Fruit fly (Drosophila melanogaster): Measurements from ENCODE around the gene EMC2B.

EMC2B gene

DNA sequence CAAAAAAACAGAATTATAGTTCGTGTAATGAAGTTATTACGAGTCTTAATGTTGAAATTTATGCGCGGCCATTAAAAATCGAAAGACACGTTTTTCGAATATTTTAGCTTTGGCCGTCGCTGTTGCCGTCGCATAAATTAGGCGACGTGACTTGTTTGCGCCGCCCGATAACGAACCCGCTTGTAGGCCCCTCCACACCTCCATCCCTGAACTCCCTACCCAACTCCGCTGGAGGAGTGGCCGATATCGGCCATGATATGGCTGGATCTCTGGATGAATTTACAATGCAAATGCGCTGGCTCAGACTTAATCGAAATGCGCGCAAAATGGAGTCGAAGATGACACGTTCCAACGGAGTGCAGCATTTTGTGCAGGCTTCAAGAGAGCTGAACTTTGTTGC lies 37.3 kb downstream of the EMC2B start:
- TF ChIP-seq Ets98B (GFP tag; IDR thresholded peaks at IDR 0.05) = no peak
- no peak for TF ChIP-seq CG9948 (tag; optimal IDR thresholded peaks at IDR 0.05)
- no peak for TF ChIP-seq CG4496 (GFP tag; IDR thresholded peaks at IDR 0.05)
- no peak for TF ChIP-seq Snoo (tag; optimal IDR thresholded peaks at IDR 0.05)
- TF ChIP-seq CG12605 (GFP tag; IDR thresholded peaks at IDR 0.05) = no peak
- no peak for TF ChIP-seq CG10348 (GFP tag; IDR thresholded peaks at IDR 0.05)
- no peak for TF ChIP-seq CG34367 (tag; optimal IDR thresholded peaks at IDR 0.05)
- no peak for TF ChIP-seq EcR (GFP tag; optimal IDR thresholded peaks at IDR 0.05)
- TF ChIP-seq gl (tag; optimal IDR thresholded peaks at IDR 0.05) = no peak
- TF ChIP-seq CG17806 (tag; optimal IDR thresholded peaks at IDR 0.05) = no peak
- no peak for TF ChIP-seq Pif1B (GFP tag; optimal IDR thresholded peaks at IDR 0.05)
- no peak for TF ChIP-seq Pif1A (GFP tag; optimal IDR thresholded peaks at IDR 0.05)
- TF ChIP-seq fd96Ca (GFP tag; IDR thresholded peaks at IDR 0.05) = no peak
- no peak for TF ChIP-seq CG13204 (GFP tag; optimal IDR thresholded peaks at IDR 0.05)
- TF ChIP-seq rn (GFP tag; IDR thresholded peaks at IDR 0.05) = no peak
- TF ChIP-seq CG8159 (tag; optimal IDR thresholded peaks at IDR 0.05) = no peak
- TF ChIP-seq CG32121 (GFP tag; IDR thresholded peaks at IDR 0.05) = no peak
- no peak for TF ChIP-seq CG8301 (tag; optimal IDR thresholded peaks at IDR 0.05)
- TF ChIP-seq CG15710 (tag; optimal IDR thresholded peaks at IDR 0.05) = no peak
- no peak for TF ChIP-seq D1 (tag; optimal IDR thresholded peaks at IDR 0.05)

- TF ChIP-seq CG10348 (GFP tag; IDR thresholded peaks at IDR 0.05) (no peak), CG9948 (tag; optimal IDR thresholded peaks at IDR 0.05) (no peak), D1 (tag; optimal IDR thresholded peaks at IDR 0.05) (no peak), CG8159 (tag; optimal IDR thresholded peaks at IDR 0.05) (no peak), CG8301 (tag; optimal IDR thresholded peaks at IDR 0.05) (no peak), CG15710 (tag; optimal IDR thresholded peaks at IDR 0.05) (no peak), CG14655 (GFP tag; optimal IDR thresholded peaks at IDR 0.05) (no peak), CG12605 (GFP tag; IDR thresholded peaks at IDR 0.05) (no peak), EcR (GFP tag; optimal IDR thresholded peaks at IDR 0.05) (no peak), Ets98B (GFP tag; IDR thresholded peaks at IDR 0.05) (no peak), rn (GFP tag; IDR thresholded peaks at IDR 0.05) (no peak), gl (tag; optimal IDR thresholded peaks at IDR 0.05) (no peak), CG32121 (GFP tag; IDR thresholded peaks at IDR 0.05) (no peak), Pif1A (GFP tag; optimal IDR thresholded peaks at IDR 0.05) (no peak), Pif1B (GFP tag; optimal IDR thresholded peaks at IDR 0.05) (no peak), CG34367 (tag; optimal IDR thresholded peaks at IDR 0.05) (no peak), fd96Ca (GFP tag; IDR thresholded peaks at IDR 0.05) (no peak), CG13204 (GFP tag; optimal IDR thresholded peaks at IDR 0.05) (no peak), CG17806 (tag; optimal IDR thresholded peaks at IDR 0.05) (no peak)
These were observed 40.3 kb downstream of the EMC2B start for dm6 chr3R:16951374-16951773.

DNA sequence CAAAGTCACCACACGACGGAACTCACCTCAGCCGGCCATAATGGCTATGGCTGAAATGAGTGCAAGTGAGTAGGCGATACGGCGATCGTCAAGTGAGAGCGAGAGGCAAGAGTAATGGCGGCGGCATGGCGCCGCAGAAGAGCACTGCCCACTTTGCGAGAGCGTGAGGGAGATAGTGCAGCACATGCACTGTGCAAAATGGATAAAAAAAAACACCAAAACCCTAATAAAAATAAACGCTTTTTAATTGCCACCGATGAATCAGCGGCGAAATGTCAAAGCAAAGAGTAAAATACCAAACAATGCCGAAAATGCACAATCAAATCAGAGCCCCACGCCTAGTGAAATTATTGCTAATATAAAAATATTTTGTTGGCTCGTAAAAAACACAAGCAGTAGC lies 43.0 kb downstream of the EMC2B start:
- TF ChIP-seq CG8301 (tag; optimal IDR thresholded peaks at IDR 0.05) (peak; percentile 21), EcR (GFP tag; optimal IDR thresholded peaks at IDR 0.05) (no peak), gl (tag; optimal IDR thresholded peaks at IDR 0.05) (peak; percentile 28), Pif1B (GFP tag; optimal IDR thresholded peaks at IDR 0.05) (no peak), Snoo (tag; optimal IDR thresholded peaks at IDR 0.05) (no peak), CG15710 (tag; optimal IDR thresholded peaks at IDR 0.05) (peak; percentile 23), CG32121 (GFP tag; IDR thresholded peaks at IDR 0.05) (peak; percentile 20; the same call in 1 of the 2 replicates), rn (GFP tag; IDR thresholded peaks at IDR 0.05) (peak; percentile 5; the same call in 1 of the 2 replicates), CG9948 (tag; optimal IDR thresholded peaks at IDR 0.05) (no peak), CG4496 (GFP tag; IDR thresholded peaks at IDR 0.05) (peak; percentile 84), CG34367 (tag; optimal IDR thresholded peaks at IDR 0.05) (peak; percentile 22), CG12605 (GFP tag; IDR thresholded peaks at IDR 0.05) (peak; percentile 21; the same call in 1 of the 2 replicates), CG13204 (GFP tag; optimal IDR thresholded peaks at IDR 0.05) (no peak), Pif1A (GFP tag; optimal IDR thresholded peaks at IDR 0.05) (peak; percentile 3), CG10348 (GFP tag; IDR thresholded peaks at IDR 0.05) (no peak), CG14655 (GFP tag; optimal IDR thresholded peaks at IDR 0.05) (peak; percentile 40), CG8159 (tag; optimal IDR thresholded peaks at IDR 0.05) (peak; percentile 20), fd96Ca (GFP tag; IDR thresholded peaks at IDR 0.05) (peak; percentile 85), Ets98B (GFP tag; IDR thresholded peaks at IDR 0.05) (no peak; the same call in 1 of the 2 replicates), D1 (tag; optimal IDR thresholded peaks at IDR 0.05) (peak; percentile 12), CG17806 (tag; optimal IDR thresholded peaks at IDR 0.05) (no peak)

DNA sequence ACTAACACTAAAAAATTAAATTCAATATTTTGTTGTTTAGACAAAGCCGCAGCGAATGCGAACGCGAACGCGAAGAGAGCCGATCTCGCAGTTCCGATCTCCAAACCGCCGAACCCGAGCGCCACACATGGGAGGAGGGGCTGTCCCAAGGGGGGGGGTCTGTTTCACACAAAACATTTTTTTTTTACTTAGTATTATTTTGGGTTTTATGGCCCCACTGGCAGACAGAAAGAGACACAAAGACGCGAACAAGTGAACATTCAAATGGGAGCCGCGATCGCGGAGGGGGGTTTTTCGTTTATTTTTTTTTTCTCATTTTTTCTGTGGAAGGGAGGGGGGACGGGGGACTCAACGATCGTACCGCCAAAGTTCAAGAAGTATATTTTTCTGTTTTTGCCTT lies 47.4 kb downstream of the EMC2B start:
- TF ChIP-seq CG12605 (GFP tag; IDR thresholded peaks at IDR 0.05) (no peak), CG8301 (tag; optimal IDR thresholded peaks at IDR 0.05) (no peak), gl (tag; optimal IDR thresholded peaks at IDR 0.05) (no peak), CG8159 (tag; optimal IDR thresholded peaks at IDR 0.05) (no peak), CG9948 (tag; optimal IDR thresholded peaks at IDR 0.05) (no peak), CG32121 (GFP tag; IDR thresholded peaks at IDR 0.05) (no peak), CG10348 (GFP tag; IDR thresholded peaks at IDR 0.05) (no peak), Pif1B (GFP tag; optimal IDR thresholded peaks at IDR 0.05) (no peak)

- no peak for TF ChIP-seq CG15710 (tag; optimal IDR thresholded peaks at IDR 0.05)
- peak; percentile 27 for TF ChIP-seq CG8159 (tag; optimal IDR thresholded peaks at IDR 0.05)
- TF ChIP-seq CG4496 (GFP tag; IDR thresholded peaks at IDR 0.05) = no peak
- no peak for TF ChIP-seq gl (tag; optimal IDR thresholded peaks at IDR 0.05)
- TF ChIP-seq CG10348 (GFP tag; IDR thresholded peaks at IDR 0.05) = no peak
- no peak for TF ChIP-seq EcR (GFP tag; optimal IDR thresholded peaks at IDR 0.05)
- peak; percentile 35 for TF ChIP-seq CG14655 (GFP tag; optimal IDR thresholded peaks at IDR 0.05)
- no peak for TF ChIP-seq Ets98B (GFP tag; IDR thresholded peaks at IDR 0.05)
- TF ChIP-seq CG13204 (GFP tag; optimal IDR thresholded peaks at IDR 0.05) = no peak
These were observed 50.4 kb downstream of the EMC2B start for dm6 chr3R:16941285-16941684.

dm6 chr3R:16940520-16940919 lies 51.2 kb downstream of the EMC2B start:
- TF ChIP-seq CG12605 (GFP tag; IDR thresholded peaks at IDR 0.05) (no peak), CG17806 (tag; optimal IDR thresholded peaks at IDR 0.05) (no peak), CG13204 (GFP tag; optimal IDR thresholded peaks at IDR 0.05) (no peak), CG9948 (tag; optimal IDR thresholded peaks at IDR 0.05) (no peak), Pif1B (GFP tag; optimal IDR thresholded peaks at IDR 0.05) (no peak), Pif1A (GFP tag; optimal IDR thresholded peaks at IDR 0.05) (no peak), CG32121 (GFP tag; IDR thresholded peaks at IDR 0.05) (no peak), CG10348 (GFP tag; IDR thresholded peaks at IDR 0.05) (no peak), CG15710 (tag; optimal IDR thresholded peaks at IDR 0.05) (no peak), CG34367 (tag; optimal IDR thresholded peaks at IDR 0.05) (no peak), gl (tag; optimal IDR thresholded peaks at IDR 0.05) (no peak), CG8159 (tag; optimal IDR thresholded peaks at IDR 0.05) (no peak), Snoo (tag; optimal IDR thresholded peaks at IDR 0.05) (no peak)

Measured in whole organism, pupa.